Fruit fly (Drosophila melanogaster) whole organism, embryonic: Measurements from ENCODE around the gene parvin.

Source experiments
- ATbp ChIP-seq: fragments of 200-800 bp; sonication (Bioruptor generic); optimal IDR thresholded peaks from 2 replicates; lab custom pipeline; 2017; ENCODE audit warnings: missing biosample characterization, mild to moderate bottlenecking, missing genetic modification characterization, missing genetic modification reagents
- CG10979 ChIP-seq: fragments of 200-800 bp; sonication (Bioruptor generic); optimal IDR thresholded peaks from 2 replicates; lab custom pipeline; 2018; ENCODE audit warnings: missing biosample characterization, mild to moderate bottlenecking, missing genetic modification characterization, moderate library complexity
- CG15479 ChIP-seq: fragments of 200-800 bp; sonication (Bioruptor generic); optimal IDR thresholded peaks from 3 replicates; lab custom pipeline; 2019; ENCODE audit warnings: missing biosample characterization, mild to moderate bottlenecking, missing genetic modification characterization, moderate library complexity
- CG1832 ChIP-seq: fragments of 200-800 bp; sonication (Bioruptor generic); optimal IDR thresholded peaks from 2 replicates; lab custom pipeline; 2017; ENCODE audit warnings: missing biosample characterization, mild to moderate bottlenecking, missing genetic modification characterization, inconsistent platforms
- CG2712 ChIP-seq: fragments of 200-800 bp; optimal IDR thresholded peaks from 3 replicates; lab custom pipeline; 2019; ENCODE audit warnings: missing biosample characterization, mild to moderate bottlenecking, missing genetic modification characterization, moderate library complexity
- CG30020 ChIP-seq: fragments of 200-800 bp; optimal IDR thresholded peaks from 2 replicates; lab custom pipeline; 2019; ENCODE audit warnings: missing biosample characterization, mild to moderate bottlenecking, missing genetic modification characterization, moderate library complexity
- CG3281 ChIP-seq: fragments of 200-800 bp; sonication (Bioruptor generic); optimal IDR thresholded peaks from 3 replicates; lab custom pipeline; 2017; ENCODE audit warnings: missing biosample characterization, mild to moderate bottlenecking, missing genetic modification characterization
- CG33557 ChIP-seq: fragments of 200-800 bp; sonication (Bioruptor generic); optimal IDR thresholded peaks from 2 replicates; lab custom pipeline; 2019; ENCODE audit warnings: missing biosample characterization, mild to moderate bottlenecking, missing genetic modification characterization, moderate library complexity
- CG7839 ChIP-seq: fragments of 200-800 bp; sonication (Bioruptor generic); optimal IDR thresholded peaks from 3 replicates; lab custom pipeline; 2018; ENCODE audit warnings: missing biosample characterization, mild to moderate bottlenecking, missing genetic modification characterization, moderate library complexity
- CG8281 ChIP-seq: fragments of 200-800 bp; sonication (Bioruptor generic); optimal IDR thresholded peaks from 2 replicates; lab custom pipeline; 2018; ENCODE audit warnings: missing biosample characterization, mild to moderate bottlenecking, missing genetic modification characterization, moderate library complexity
- CG8478 ChIP-seq: fragments of >200 bp; optimal IDR thresholded peaks from 2 replicates; lab custom pipeline; 2018
- CG9727 ChIP-seq: fragments of 200-800 bp; sonication (Bioruptor generic); optimal IDR thresholded peaks from 3 replicates; lab custom pipeline; 2017; ENCODE audit warnings: missing biosample characterization, mild to moderate bottlenecking, missing genetic modification characterization
- Deaf1 ChIP-seq: fragments of 200-800 bp; optimal IDR thresholded peaks from 3 replicates; lab custom pipeline; 2019; ENCODE audit warnings: missing biosample characterization, mild to moderate bottlenecking, missing genetic modification characterization, moderate library complexity
- Dek ChIP-seq: fragments of 200-800 bp; sonication (Bioruptor generic); optimal IDR thresholded peaks from 3 replicates; lab custom pipeline; 2019; ENCODE audit warnings: missing biosample characterization, mild to moderate bottlenecking, missing genetic modification characterization, moderate library complexity
- HLH3B ChIP-seq: fragments of 200-800 bp; sonication (Bioruptor generic); IDR thresholded peaks from 2 replicates; pipeline ENCODE4 v1.3.6; 2022; ENCODE audit warnings: missing biosample characterization, missing genetic modification characterization
- HmgD ChIP-seq: fragments of 200-800 bp; sonication (Bioruptor generic); optimal IDR thresholded peaks from 3 replicates; lab custom pipeline; 2016; ENCODE audit warnings: missing biosample characterization, missing genetic modification characterization
- Jarid2 ChIP-seq: fragments of 200-800 bp; sonication (Bioruptor generic); optimal IDR thresholded peaks from 3 replicates; lab custom pipeline; 2017; ENCODE audit warnings: mild to moderate bottlenecking, missing biosample characterization, missing genetic modification reagents, missing genetic modification characterization
- Med ChIP-seq: fragments of 200-800 bp; sonication (Bioruptor generic); peaks from one replicate; lab custom pipeline; 2016; ENCODE audit warnings: missing biosample characterization, missing genetic modification characterization, mild to moderate bottlenecking, inconsistent platforms, moderate library complexity
- Oaz ChIP-seq: fragments of 200-800 bp; sonication (Bioruptor generic); IDR thresholded peaks from 2 replicates; pipeline ENCODE4 v1.3.6; 2022; ENCODE audit warnings: missing biosample characterization, missing genetic modification characterization
- Opbp ChIP-seq: fragments of 200-800 bp; sonication (Bioruptor generic); IDR thresholded peaks from 3 replicates; pipeline ENCODE4 v1.3.6; 2022; ENCODE audit warnings: missing biosample characterization, missing genetic modification characterization; ENCODE audit not compliant: partially characterized antibody
- Rfx ChIP-seq: fragments of 200-800 bp; sonication (Bioruptor generic); IDR thresholded peaks from 2 replicates; pipeline ENCODE4 v1.3.6; 2022; ENCODE audit warnings: missing biosample characterization, missing genetic modification characterization
- Trl ChIP-seq, 3 experiments: fragments of >200 bp in 2 of 3; fragments of 200-800 bp in 1 of 3; sonication (Bioruptor generic) in 1 of 3; optimal IDR thresholded peaks; 2 replicates in 1 of 3; 3 replicates in 2 of 3; lab custom pipeline; 2016 to 2017; ENCODE audit warnings: missing biosample characterization in 1 of 3, missing genetic modification characterization in 1 of 3
- amos ChIP-seq: fragments of 200-800 bp; sonication (Bioruptor generic); IDR thresholded peaks from 2 replicates; pipeline ENCODE4 v1.3.6; 2022; ENCODE audit warnings: missing biosample characterization, missing genetic modification characterization; ENCODE audit not compliant: partially characterized antibody
- aop ChIP-seq: fragments of 200-800 bp; sonication (Bioruptor generic); IDR thresholded peaks from 2 replicates; pipeline ENCODE4 v1.3.6; 2022; ENCODE audit warnings: missing biosample characterization, missing genetic modification characterization
- bsh ChIP-seq, 2 experiments: fragments of 200-800 bp; sonication (Bioruptor generic); optimal IDR thresholded peaks; 2 replicates each; lab custom pipeline; 2017 to 2018; ENCODE audit warnings: mild to moderate bottlenecking in 2 of 2, missing biosample characterization in 2 of 2, missing genetic modification characterization in 2 of 2, moderate library complexity in 1 of 2
- cg ChIP-seq: fragments of 200-800 bp; sonication (Bioruptor generic); optimal IDR thresholded peaks from 3 replicates; lab custom pipeline; 2019; ENCODE audit warnings: missing biosample characterization, mild to moderate bottlenecking, missing genetic modification characterization, moderate library complexity
- chinmo ChIP-seq: fragments of 200-800 bp; sonication (Bioruptor generic); IDR thresholded peaks from 4 replicates; pipeline ENCODE4 v1.3.6; 2022; ENCODE audit warnings: missing biosample characterization, missing genetic modification characterization; ENCODE audit not compliant: partially characterized antibody
- chm ChIP-seq: fragments of 200-800 bp; sonication (Bioruptor generic); IDR thresholded peaks from 2 replicates; pipeline ENCODE4 v1.3.6; 2022; ENCODE audit warnings: missing biosample characterization, missing genetic modification characterization
- danr ChIP-seq: fragments of 200-800 bp; sonication (Bioruptor generic); IDR thresholded peaks from 2 replicates; pipeline ENCODE4 v1.3.6; 2022; ENCODE audit warnings: missing biosample characterization, missing genetic modification characterization
- fd102C ChIP-seq: fragments of 200-800 bp; sonication (Bioruptor generic); optimal IDR thresholded peaks from 2 replicates; lab custom pipeline; 2018; ENCODE audit warnings: missing biosample characterization, mild to moderate bottlenecking, missing genetic modification characterization, moderate library complexity
- kni ChIP-seq: fragments of 200-800 bp; sonication (Bioruptor generic); optimal IDR thresholded peaks from 3 replicates; lab custom pipeline; 2017; ENCODE audit warnings: mild to moderate bottlenecking, missing biosample characterization, missing genetic modification reagents, missing genetic modification characterization
- mld ChIP-seq: fragments of 200-800 bp; sonication (Bioruptor generic); IDR thresholded peaks from 3 replicates; pipeline ENCODE4 v1.3.6; 2022; ENCODE audit warnings: missing biosample characterization, missing genetic modification characterization; ENCODE audit not compliant: partially characterized antibody
- peb ChIP-seq: fragments of 200-800 bp; sonication (Bioruptor generic); IDR thresholded peaks from 2 replicates; pipeline ENCODE4 v1.3.6; 2022; ENCODE audit warnings: missing biosample characterization, missing genetic modification characterization
- prd ChIP-seq, 3 experiments: fragments of >200 bp in 2 of 3; fragments of 200-800 bp in 1 of 3; sonication (Bioruptor generic) in 1 of 3; optimal IDR thresholded peaks in 2 of 3; IDR thresholded peaks in 1 of 3; 2 replicates in 2 of 3; 3 replicates in 1 of 3; pipeline versions ENCODE4 v1.3.6 to Lab custom; 2017 to 2022; ENCODE audit warnings: missing biosample characterization in 1 of 3, missing genetic modification characterization in 1 of 3
- sqz ChIP-seq: fragments of 200-800 bp; sonication (Bioruptor generic); optimal IDR thresholded peaks from 3 replicates; lab custom pipeline; 2018; ENCODE audit warnings: missing biosample characterization, mild to moderate bottlenecking, missing genetic modification characterization
- tio ChIP-seq: fragments of 200-800 bp; sonication (Bioruptor generic); optimal IDR thresholded peaks from 2 replicates; lab custom pipeline; 2017; ENCODE audit warnings: missing biosample characterization, missing genetic modification characterization, inconsistent platforms
- twi ChIP-seq: fragments of 200-800 bp; optimal IDR thresholded peaks from 2 replicates; lab custom pipeline; 2019; ENCODE audit warnings: missing biosample characterization, mild to moderate bottlenecking, missing genetic modification characterization, moderate library complexity
- tx ChIP-seq: fragments of 200-800 bp; sonication (Bioruptor generic); optimal IDR thresholded peaks from 2 replicates; lab custom pipeline; 2016; ENCODE audit warnings: missing biosample characterization, missing genetic modification characterization
- vfl ChIP-seq: fragments of 200-800 bp; sonication (Bioruptor generic); optimal IDR thresholded peaks from 2 replicates; lab custom pipeline; 2016; ENCODE audit warnings: missing biosample characterization, missing genetic modification characterization
- wek ChIP-seq: fragments of 200-800 bp; sonication (Bioruptor generic); optimal IDR thresholded peaks from 3 replicates; lab custom pipeline; 2018; ENCODE audit warnings: missing biosample characterization, mild to moderate bottlenecking, missing genetic modification characterization, moderate library complexity
- zf30C ChIP-seq: fragments of 200-800 bp; sonication (Bioruptor generic); optimal IDR thresholded peaks from 3 replicates; lab custom pipeline; 2018; ENCODE audit warnings: missing biosample characterization, mild to moderate bottlenecking, missing genetic modification characterization
- zfh1 ChIP-seq: fragments of 200-800 bp; sonication (Bioruptor generic); IDR thresholded peaks from 3 replicates; pipeline ENCODE4 v1.3.6; 2022; ENCODE audit warnings: missing biosample characterization, missing genetic modification characterization

parvin gene

DNA sequence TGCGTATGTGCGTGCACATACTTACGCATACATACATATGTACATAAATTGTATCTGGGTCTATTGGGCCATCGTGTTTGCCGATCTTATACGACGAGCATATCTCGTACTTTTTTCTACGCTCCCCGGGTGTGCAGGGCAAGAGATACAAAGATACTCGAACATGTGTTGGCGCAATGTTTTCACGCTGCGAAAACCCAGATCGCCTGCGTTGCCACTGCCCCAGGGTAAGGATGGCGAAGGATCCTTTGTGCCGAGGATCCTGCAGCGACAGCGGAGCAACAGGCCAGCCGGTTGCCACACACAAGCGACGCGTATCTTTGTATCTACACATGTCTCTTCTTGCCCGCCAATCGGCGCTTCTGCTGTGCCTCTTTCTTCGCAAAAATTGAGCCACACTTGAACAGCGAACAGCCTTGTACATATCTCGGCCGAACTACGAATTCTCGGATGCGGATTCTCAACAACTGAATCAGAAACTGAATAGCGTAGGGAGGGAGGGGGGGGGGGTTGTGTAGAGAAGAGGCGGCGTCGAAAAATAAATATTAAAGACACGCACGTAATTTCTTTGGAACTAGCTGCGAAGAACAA, 29.3 kb downstream of the parvin start (continued):
- TF ChIP-seq tio (GFP tag; lab: Kevin White, UChicago) (no peak), prd (optimal IDR thresholded peaks at IDR 0.05; lab: Kevin White, UChicago) (no peak), prd (GFP tag; IDR thresholded peaks at IDR 0.05; lab: Robert Waterston, UW) (no peak; the same call in 2 of the 3 replicates), Rfx (GFP tag; lab: Robert Waterston, UW) (no peak)
- TF ChIP-seq, all 482 proteins: peak for 7

DNA sequence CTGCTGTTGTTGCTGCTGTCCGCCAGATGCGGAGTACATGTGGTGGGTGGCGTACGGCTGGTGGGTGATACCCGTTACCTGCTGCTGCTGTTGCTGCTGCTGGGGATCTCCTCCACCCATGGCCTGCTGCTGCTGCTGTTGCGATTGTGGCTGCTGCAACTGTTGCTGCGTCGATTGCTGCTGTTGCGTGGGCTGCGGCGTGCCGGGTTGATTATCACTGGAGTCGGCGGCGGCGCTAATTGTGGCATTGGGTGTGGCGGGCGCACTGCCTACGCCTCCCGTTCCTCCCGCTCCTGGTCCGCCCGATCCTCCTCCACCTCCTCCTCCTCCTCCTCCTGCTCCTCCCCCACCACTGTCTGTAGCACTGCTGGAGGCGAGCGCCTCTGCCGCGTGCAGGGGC, 36.0 kb downstream of the parvin start:
- TF ChIP-seq CG7839 (tag; lab: Kevin White, UChicago), result no peak
- TF ChIP-seq tx (GFP tag; lab: Kevin White, UChicago), result no peak
- peak; percentile 61 for TF ChIP-seq CG8478 (lab: Kevin White, UChicago)
- no peak for TF ChIP-seq Dek (tag; lab: Kevin White, UChicago)
- TF ChIP-seq danr (GFP tag; lab: Robert Waterston, UW), result no peak
- TF ChIP-seq CG33557, result no peak
- no peak for TF ChIP-seq Oaz (GFP tag; lab: Robert Waterston, UW)
- no peak for TF ChIP-seq prd (optimal IDR thresholded peaks at IDR 0.05; lab: Kevin White, UChicago)
- TF ChIP-seq prd (GFP tag; IDR thresholded peaks at IDR 0.05; lab: Robert Waterston, UW), result peak; percentile 5; the same call in 1 of the 3 replicates
- no peak for TF ChIP-seq mld (GFP tag; lab: Robert Waterston, UW)
- no peak for TF ChIP-seq aop (GFP tag; lab: Robert Waterston, UW)
- TF ChIP-seq, all 482 proteins: peak for 2

DNA sequence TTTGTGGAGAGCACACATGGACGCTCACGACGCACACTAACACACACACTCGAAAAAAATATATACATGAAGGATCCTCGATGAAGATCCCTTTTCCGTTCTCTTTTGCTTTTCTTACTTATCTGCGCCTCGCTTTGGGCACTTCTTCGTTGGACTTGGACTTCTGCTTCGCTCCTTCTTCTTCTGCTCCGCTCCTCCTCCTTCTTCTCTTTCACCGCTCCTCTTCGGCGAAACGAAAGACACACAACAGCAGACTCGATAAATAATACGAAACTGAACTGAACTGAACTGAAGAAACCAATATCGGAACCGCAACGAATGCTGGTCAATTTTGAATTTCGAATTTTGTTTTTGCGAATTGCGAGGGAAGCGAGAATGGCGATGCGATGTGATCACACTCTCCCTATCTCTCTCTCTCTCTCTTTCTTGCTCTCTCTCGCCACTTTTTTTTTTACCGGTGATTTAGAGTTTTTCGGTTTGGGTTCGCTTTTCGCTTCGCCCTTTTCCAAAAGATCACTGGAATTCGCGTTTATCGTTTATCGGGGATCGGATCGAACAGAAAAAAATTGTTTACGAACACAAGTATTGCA, 37.0 kb downstream of the parvin start:
- peak; percentile 50 for TF ChIP-seq CG15479 (GFP tag; lab: Kevin White, UChicago)
- no peak for TF ChIP-seq HmgD (GFP tag; lab: Kevin White, UChicago)
- TF ChIP-seq sqz, result peak; percentile 44
- TF ChIP-seq peb, result no peak
- TF ChIP-seq zf30C (GFP tag; lab: Kevin White, UChicago), result peak; percentile 43
- no peak for TF ChIP-seq CG8281 (tag; lab: Kevin White, UChicago)
- TF ChIP-seq Trl (optimal IDR thresholded peaks at IDR 0.05; lab: Kevin White, UChicago), result peak in 1 of 2 experiments; percentile 17
- TF ChIP-seq Trl (GFP tag; optimal IDR thresholded peaks at IDR 0.05; lab: Kevin White, UChicago), result no peak
- TF ChIP-seq CG1832 (GFP tag; lab: Kevin White, UChicago), result peak; percentile 25

DNA sequence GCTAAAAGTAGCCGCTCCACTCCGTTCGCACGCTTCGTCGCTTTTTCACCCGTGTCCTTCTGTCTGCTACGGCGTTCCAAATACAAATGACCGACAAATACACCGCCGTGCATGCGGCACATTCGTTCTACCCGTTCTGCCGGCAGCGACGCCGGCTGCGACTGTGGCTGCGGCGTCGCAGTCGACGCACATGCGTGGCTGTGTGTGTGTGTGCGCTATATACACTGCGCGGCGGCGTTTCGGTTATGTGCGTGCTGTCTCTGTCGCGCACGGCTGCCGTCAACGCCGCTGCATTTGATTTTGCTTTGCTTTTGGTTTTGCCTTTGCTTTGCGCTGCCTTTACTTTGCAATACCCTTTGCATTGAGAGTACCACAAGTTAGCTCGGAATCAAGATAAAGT, 37.6 kb downstream of the parvin start, which contains the start of gene zld:
Gene zld, minus strand, starts transcription at position 92 of the 400 bp plus-strand sequence.
- TF ChIP-seq kni (GFP tag; lab: Kevin White, UChicago) (peak; percentile 15), HLH3B (GFP tag; lab: Robert Waterston, UW) (no peak), Med (GFP tag; lab: Kevin White, UChicago) (peak; percentile 81), twi (peak; percentile 39), Deaf1 (peak; percentile 36), cg (GFP tag; lab: Kevin White, UChicago) (peak; percentile 89), chinmo (GFP tag; lab: Robert Waterston, UW) (0 out of 4 replicates have a peak, but pooled peaks have one; percentile 53), wek (GFP tag; lab: Kevin White, UChicago) (peak; percentile 1), bsh (GFP tag; optimal IDR thresholded peaks at IDR 0.05; lab: Kevin White, UChicago) (no peak), zfh1 (GFP tag; lab: Robert Waterston, UW) (peak; percentile 54; the same call in 2 of the 3 replicates), Jarid2 (GFP tag; lab: Kevin White, UChicago) (peak; percentile 18), CG3281 (GFP tag; lab: Kevin White, UChicago) (no peak), fd102C (GFP tag; lab: Kevin White, UChicago) (peak; percentile 40), CG9727 (peak; percentile 11), ATbp (GFP tag; lab: Kevin White, UChicago) (peak; percentile 83), Opbp (GFP tag; lab: Robert Waterston, UW) (0 out of 3 replicates have a peak, but pooled peaks have one; percentile 42), chm (GFP tag; lab: Robert Waterston, UW) (peak; percentile 60; the same call in 1 of the 2 replicates), CG10979 (peak; percentile 3), amos (GFP tag; lab: Robert Waterston, UW) (0 out of 2 replicates have a peak, but pooled peaks have one; percentile 26), vfl (GFP tag; lab: Kevin White, UChicago) (peak; percentile 22), CG30020 (no peak), CG2712 (peak; percentile 33)
